Worm (Caenorhabditis elegans) whole organism, young adult: Measurements from ENCODE around the gene col-163.

ENCODE experiments used
- B0336.3 ChIP-seq: fragments of 200-800 bp; sonication (Bioruptor generic); IDR thresholded peaks from 2 replicates; pipeline ENCODE4 v1.3.6; 2022; ENCODE audit warnings: missing genetic modification characterization, missing compliant biosample characterization
- C06A6.2 ChIP-seq: fragments of 200-800 bp; sonication (Bioruptor generic); conservative IDR thresholded peaks from 2 replicates; pipeline ENCODE4 v1.3.6; 2022; ENCODE audit warnings: missing genetic modification characterization, missing compliant biosample characterization
- F10E7.11 ChIP-seq: sonication (generic microtip); optimal IDR thresholded peaks from 2 replicates; lab custom pipeline; 2017; ENCODE audit warnings: mild to moderate bottlenecking, missing genetic modification characterization, moderate library complexity, missing compliant biosample characterization
- F22D6.2 ChIP-seq: sonication (generic microtip); optimal IDR thresholded peaks from 2 replicates; lab custom pipeline; 2016; ENCODE audit warnings: mild to moderate bottlenecking, missing genetic modification characterization, missing compliant biosample characterization
- F33H1.4 ChIP-seq: fragments of 200-800 bp; sonication (Bioruptor generic); IDR thresholded peaks from 2 replicates; pipeline ENCODE4 v1.3.6; 2022; ENCODE audit warnings: missing genetic modification reagents, missing genetic modification characterization, missing compliant biosample characterization
- F52B5.7 ChIP-seq: sonication (generic microtip); optimal IDR thresholded peaks from 2 replicates; lab custom pipeline; 2016; ENCODE audit warnings: mild to moderate bottlenecking, missing genetic modification characterization, missing compliant biosample characterization
- F55B11.4 ChIP-seq: sonication (generic microtip); optimal IDR thresholded peaks from 2 replicates; lab custom pipeline; 2016; ENCODE audit warnings: missing compliant biosample characterization, missing genetic modification characterization, borderline replicate concordance; ENCODE audit not compliant: insufficient read depth
- F57C9.4 ChIP-seq: sonication (generic microtip); optimal IDR thresholded peaks from 2 replicates; lab custom pipeline; 2017; ENCODE audit warnings: mild to moderate bottlenecking, missing genetic modification characterization, missing compliant biosample characterization
- T07F8.4 ChIP-seq: sonication (generic microtip); optimal IDR thresholded peaks from 2 replicates; lab custom pipeline; 2016; ENCODE audit warnings: mild to moderate bottlenecking, missing genetic modification characterization, moderate library complexity, missing compliant biosample characterization
- Y56A3A.18 ChIP-seq: fragments of 200-800 bp; sonication (Bioruptor generic); IDR thresholded peaks from 2 replicates; pipeline ENCODE4 v1.3.6; 2022; ENCODE audit warnings: missing genetic modification reagents, missing genetic modification characterization, missing compliant biosample characterization
- Y95B8A.8 ChIP-seq: fragments of 200-800 bp; sonication (Bioruptor generic); IDR thresholded peaks from 2 replicates; pipeline ENCODE4 v1.3.6; 2022; ENCODE audit warnings: missing genetic modification reagents, missing genetic modification characterization, missing compliant biosample characterization
- ama-1 ChIP-seq, 3 experiments: fragments of 150-350 bp in 1 of 3; sonication (generic microtip) in 2 of 3; optimal IDR thresholded peaks; 2 replicates each; lab custom pipeline; 2014 to 2018; ENCODE audit warnings: missing biosample characterization in 2 of 3, missing genetic modification characterization in 2 of 3, missing genetic modification reagents in 2 of 3
- aptf-2 ChIP-seq: fragments of 200-800 bp; sonication (Bioruptor generic); conservative IDR thresholded peaks from 2 replicates; pipeline ENCODE4 v1.3.6; 2022; ENCODE audit warnings: missing genetic modification reagents, missing genetic modification characterization, missing compliant biosample characterization
- athp-1 ChIP-seq: sonication (generic microtip); optimal IDR thresholded peaks from 2 replicates; lab custom pipeline; 2017; ENCODE audit warnings: mild to moderate bottlenecking, missing genetic modification characterization, missing compliant biosample characterization
- attf-3 ChIP-seq: fragments of 200-800 bp; sonication (Bioruptor generic); conservative IDR thresholded peaks from 2 replicates; pipeline ENCODE4 v1.3.6; 2022; ENCODE audit warnings: missing genetic modification reagents, missing genetic modification characterization, missing compliant biosample characterization
- bed-1 ChIP-seq: fragments of 200-800 bp; sonication (Bioruptor generic); IDR thresholded peaks from 2 replicates; pipeline ENCODE4 v1.3.6; 2022; ENCODE audit warnings: missing genetic modification reagents, missing genetic modification characterization, missing compliant biosample characterization
- bed-2 ChIP-seq: fragments of 200-800 bp; sonication (Bioruptor generic); IDR thresholded peaks from 2 replicates; pipeline ENCODE4 v1.3.6; 2022; ENCODE audit warnings: missing genetic modification reagents, missing genetic modification characterization, missing compliant biosample characterization
- cebp-1 ChIP-seq, 2 experiments: fragments of 200-800 bp in 1 of 2; sonication (Bioruptor generic) in 1 of 2; sonication (generic microtip) in 1 of 2; IDR thresholded peaks in 1 of 2; optimal IDR thresholded peaks in 1 of 2; 2 replicates each; pipeline versions ENCODE4 v1.3.6 to Lab custom; 2017 to 2022; ENCODE audit warnings: missing compliant biosample characterization in 2 of 2, missing genetic modification characterization in 2 of 2, mild to moderate bottlenecking in 1 of 2, missing genetic modification reagents in 1 of 2, moderate library complexity in 1 of 2
- cebp-2 ChIP-seq: fragments of 200-800 bp; sonication (Bioruptor generic); IDR thresholded peaks from 2 replicates; pipeline ENCODE4 v1.3.6; 2022; ENCODE audit warnings: missing genetic modification characterization, missing compliant biosample characterization
- ceh-100 ChIP-seq: fragments of 200-800 bp; sonication (Bioruptor generic); IDR thresholded peaks from 2 replicates; pipeline ENCODE4 v1.3.6; 2022; ENCODE audit warnings: missing genetic modification reagents, missing genetic modification characterization, missing compliant biosample characterization
- ceh-27 ChIP-seq: fragments of 200-800 bp; sonication (Bioruptor generic); optimal IDR thresholded peaks from 2 replicates; lab custom pipeline; 2018; ENCODE audit warnings: mild to moderate bottlenecking, missing genetic modification characterization, moderate library complexity, missing compliant biosample characterization
- ceh-91 ChIP-seq: fragments of 200-800 bp; sonication (Bioruptor generic); IDR thresholded peaks from 2 replicates; pipeline ENCODE4 v1.3.6; 2022; ENCODE audit warnings: missing genetic modification reagents, missing genetic modification characterization, missing compliant biosample characterization
- die-1 ChIP-seq: sonication (generic microtip); optimal IDR thresholded peaks from 2 replicates; lab custom pipeline; 2016; ENCODE audit warnings: missing genotype, mild to moderate bottlenecking, missing genetic modification characterization, missing compliant biosample characterization
- efl-1 ChIP-seq: fragments of 150-350 bp; optimal IDR thresholded peaks from 2 replicates; lab custom pipeline; 2014; ENCODE audit warnings: missing biosample characterization, missing genetic modification reagents, missing genetic modification characterization
- egl-18 ChIP-seq: fragments of 200-800 bp; sonication (Bioruptor generic); IDR thresholded peaks from 2 replicates; pipeline ENCODE4 v1.3.6; 2022; ENCODE audit warnings: missing genetic modification reagents, missing genetic modification characterization, missing compliant biosample characterization
- lin-54 ChIP-seq: fragments of 200-800 bp; sonication (Bioruptor generic); optimal IDR thresholded peaks from 2 replicates; lab custom pipeline; 2018; ENCODE audit warnings: mild to moderate bottlenecking, missing genetic modification characterization, missing compliant biosample characterization
- lsy-27 ChIP-seq: sonication (generic microtip); optimal IDR thresholded peaks from 2 replicates; lab custom pipeline; 2017; ENCODE audit warnings: missing genetic modification characterization, mild to moderate bottlenecking, missing compliant biosample characterization, antibody characterized with exemption, missing genotype, borderline replicate concordance; ENCODE audit not compliant: insufficient read depth
- madf-3 ChIP-seq: fragments of 200-800 bp; sonication (Bioruptor generic); IDR thresholded peaks from 2 replicates; pipeline ENCODE4 v1.3.6; 2022; ENCODE audit warnings: missing genetic modification reagents, missing genetic modification characterization, missing compliant biosample characterization
- madf-6 ChIP-seq: fragments of 200-800 bp; sonication (Bioruptor generic); IDR thresholded peaks from 2 replicates; pipeline ENCODE4 v1.3.6; 2022; ENCODE audit warnings: missing genetic modification reagents, missing genetic modification characterization, missing compliant biosample characterization
- mes-4 ChIP-seq: sonication (generic microtip); optimal IDR thresholded peaks from 2 replicates; lab custom pipeline; 2016; ENCODE audit warnings: missing genotype, missing genetic modification characterization, missing compliant biosample characterization
- mxl-1 ChIP-seq: sonication (generic microtip); optimal IDR thresholded peaks from 2 replicates; lab custom pipeline; 2016; ENCODE audit warnings: missing genetic modification characterization, missing compliant biosample characterization
- nhr-80 ChIP-seq: sonication (generic microtip); optimal IDR thresholded peaks from 2 replicates; lab custom pipeline; 2016; ENCODE audit warnings: missing genetic modification characterization, missing compliant biosample characterization
- pha-4 ChIP-seq: fragments of 150-350 bp; sonication (generic microtip); optimal IDR thresholded peaks from 2 replicates; lab custom pipeline; 2014; ENCODE audit warnings: missing biosample characterization, missing genetic modification reagents, missing genetic modification characterization
- rcor-1 ChIP-seq: fragments of 200-800 bp; sonication (Bioruptor generic); IDR thresholded peaks from 2 replicates; pipeline ENCODE4 v1.3.6; 2022; ENCODE audit warnings: missing genetic modification reagents, missing genetic modification characterization, missing compliant biosample characterization
- rpc-1 ChIP-seq, 2 experiments: fragments of 150-350 bp in 1 of 2; sonication (generic microtip) in 1 of 2; optimal IDR thresholded peaks; 2 replicates each; lab custom pipeline; 2014 to 2018; ENCODE audit warnings: missing biosample characterization in 1 of 2, missing genetic modification characterization in 1 of 2, missing genetic modification reagents in 1 of 2, missing genotype in 1 of 2
- snpc-1.1 ChIP-seq: sonication (generic microtip); optimal IDR thresholded peaks from 2 replicates; lab custom pipeline; 2017; ENCODE audit warnings: missing genetic modification characterization, mild to moderate bottlenecking, missing compliant biosample characterization, antibody characterized with exemption, moderate library complexity, missing genotype, missing genetic modification reagents; ENCODE audit not compliant: insufficient read depth
- snpc-4 ChIP-seq, 5 experiments: fragments of 150-350 bp in 1 of 5; sonication (generic microtip) in 4 of 5; optimal IDR thresholded peaks; 2 replicates each; lab custom pipeline; 2014 to 2018; ENCODE audit warnings: missing genetic modification characterization in 5 of 5, missing biosample characterization in 3 of 5, antibody characterized with exemption in 2 of 5, mild to moderate bottlenecking in 2 of 5, missing compliant biosample characterization in 2 of 5, missing genotype in 2 of 5, moderate library complexity in 2 of 5, missing genetic modification reagents in 1 of 5
- unc-62 ChIP-seq: fragments of 150-350 bp; optimal IDR thresholded peaks from 2 replicates; lab custom pipeline; 2014; ENCODE audit warnings: missing biosample characterization, missing genetic modification reagents, missing genetic modification characterization
- zim-3 ChIP-seq: sonication (generic microtip); optimal IDR thresholded peaks from 2 replicates; lab custom pipeline; 2017; ENCODE audit warnings: mild to moderate bottlenecking, missing genetic modification characterization, moderate library complexity, missing compliant biosample characterization
- ztf-26 ChIP-seq: sonication (generic microtip); optimal IDR thresholded peaks from 2 replicates; lab custom pipeline; 2017; ENCODE audit warnings: missing genetic modification characterization, missing compliant biosample characterization
- ztf-6 ChIP-seq: fragments of 200-800 bp; sonication (Bioruptor generic); IDR thresholded peaks from 2 replicates; pipeline ENCODE4 v1.3.6; 2022; ENCODE audit warnings: missing genetic modification reagents, missing genetic modification characterization, missing compliant biosample characterization

The col-163 gene

DNA sequence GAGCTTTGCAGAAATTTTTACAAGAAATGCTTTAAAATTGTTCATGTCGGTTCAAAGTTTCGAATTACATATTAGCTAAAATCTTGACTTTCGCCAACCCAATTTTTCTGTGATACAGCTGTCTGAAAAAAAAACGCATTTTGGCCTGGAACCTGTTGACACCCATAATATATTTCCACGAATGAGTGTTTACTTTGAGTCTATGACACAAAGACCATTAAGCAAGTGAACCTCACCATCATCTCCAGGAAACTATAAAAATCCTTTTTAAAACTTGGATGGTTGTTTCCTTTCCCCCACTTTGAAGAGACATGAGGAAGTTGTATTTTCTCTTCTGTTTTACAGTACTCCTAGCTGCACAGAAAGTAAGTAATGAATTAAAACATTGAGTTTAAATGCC, 25.6 kb upstream of the col-163 start, which contains the start of gene clec-263:
TSS of gene clec-263 (plus strand) at position 301 of the 400 bp plus-strand sequence.
- no peak for TF ChIP-seq Y56A3A.18 (GFP tag; lab: Robert Waterston, UW)
- no peak for TF ChIP-seq rcor-1 (GFP tag; lab: Robert Waterston, UW)
- no peak for TF ChIP-seq ztf-26 (tag; lab: Kevin White, UChicago)
- TF ChIP-seq rpc-1 (optimal IDR thresholded peaks at IDR 0.05; lab: Kevin White, UChicago) = no peak
- no peak for TF ChIP-seq rpc-1 (tag; optimal IDR thresholded peaks at IDR 0.05; lab: Kevin White, UChicago)
- TF ChIP-seq cebp-1 (GFP tag; IDR thresholded peaks at IDR 0.05; lab: Robert Waterston, UW) = no peak
- no peak for TF ChIP-seq cebp-1 (tag; optimal IDR thresholded peaks at IDR 0.05; lab: Kevin White, UChicago)
- TF ChIP-seq B0336.3 (GFP tag; lab: Robert Waterston, UW) = no peak
- no peak for TF ChIP-seq F52B5.7 (tag; lab: Kevin White, UChicago)
- TF ChIP-seq aptf-2 (GFP tag; lab: Robert Waterston, UW) = no peak
- TF ChIP-seq madf-6 (GFP tag; lab: Robert Waterston, UW) = no peak

DNA sequence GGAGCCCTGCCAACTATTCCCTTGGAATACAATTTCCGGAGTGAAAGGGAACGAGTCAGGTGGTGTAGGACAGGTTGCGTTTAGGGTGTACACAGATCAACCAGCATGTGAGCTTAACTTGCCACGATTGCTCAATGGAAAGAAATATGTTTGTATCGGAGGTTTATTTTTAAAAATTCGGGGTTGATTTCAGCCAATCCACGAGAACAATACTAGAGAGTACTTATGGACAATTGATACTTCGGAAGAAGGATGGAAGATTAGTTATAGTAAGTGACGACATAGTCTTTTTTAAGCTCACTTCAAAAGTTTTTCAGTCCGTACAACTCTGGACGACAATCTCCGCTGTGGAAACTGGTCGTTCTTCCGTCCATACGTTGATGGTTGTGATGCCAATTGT, 25.0 kb upstream of the col-163 start:
- TF ChIP-seq rpc-1 (optimal IDR thresholded peaks at IDR 0.05; lab: Kevin White, UChicago) (no peak), rpc-1 (tag; optimal IDR thresholded peaks at IDR 0.05; lab: Kevin White, UChicago) (no peak), ceh-100 (no peak), ama-1 (optimal IDR thresholded peaks at IDR 0.05; lab: Kevin White, UChicago) (no peak), ama-1 (GFP tag; optimal IDR thresholded peaks at IDR 0.05; lab: Kevin White, UChicago) (no peak)

DNA sequence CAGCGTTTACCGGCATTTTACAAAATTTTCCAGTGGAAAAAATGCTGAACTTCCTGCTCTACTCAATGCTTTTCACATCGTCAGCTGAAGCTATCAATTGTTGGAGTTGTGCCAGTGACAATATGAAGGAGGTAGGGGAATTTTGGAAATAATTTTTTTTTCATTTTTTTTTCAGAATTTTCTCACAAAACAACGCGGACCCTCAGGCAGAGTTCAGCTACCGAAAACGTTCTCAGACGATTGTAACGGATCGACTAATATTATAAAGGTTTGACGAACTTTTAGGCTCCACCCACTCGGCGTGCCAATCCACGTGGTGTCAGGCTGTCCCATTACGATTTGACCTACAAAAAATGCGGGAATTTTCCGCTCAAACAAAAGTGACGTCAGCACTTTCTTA, 20.4 kb upstream of the col-163 start, which contains the start of gene F26F2.8:
TSS of gene F26F2.8 (plus strand) at position 13 of the 400 bp plus-strand sequence.
- TF ChIP-seq unc-62 (GFP tag; lab: Kevin White, UChicago) = no peak
- no peak for TF ChIP-seq mxl-1 (tag; lab: Kevin White, UChicago)
- no peak for TF ChIP-seq attf-3 (GFP tag; lab: Robert Waterston, UW)
- no peak for TF ChIP-seq efl-1
- TF ChIP-seq Y95B8A.8 (GFP tag; lab: Robert Waterston, UW) = no peak
- TF ChIP-seq die-1 = no peak
- no peak for TF ChIP-seq T07F8.4 (tag; lab: Kevin White, UChicago)
- TF ChIP-seq ceh-27 (GFP tag; lab: Kevin White, UChicago) = no peak
- TF ChIP-seq lin-54 (GFP tag; lab: Kevin White, UChicago) = no peak
- no peak for TF ChIP-seq F55B11.4
- TF ChIP-seq F52B5.7 (tag; lab: Kevin White, UChicago) = no peak
- TF ChIP-seq egl-18 = no peak
- TF ChIP-seq lsy-27 (tag; lab: Kevin White, UChicago) = no peak
- TF ChIP-seq, all 124 proteins: peak for 0

DNA sequence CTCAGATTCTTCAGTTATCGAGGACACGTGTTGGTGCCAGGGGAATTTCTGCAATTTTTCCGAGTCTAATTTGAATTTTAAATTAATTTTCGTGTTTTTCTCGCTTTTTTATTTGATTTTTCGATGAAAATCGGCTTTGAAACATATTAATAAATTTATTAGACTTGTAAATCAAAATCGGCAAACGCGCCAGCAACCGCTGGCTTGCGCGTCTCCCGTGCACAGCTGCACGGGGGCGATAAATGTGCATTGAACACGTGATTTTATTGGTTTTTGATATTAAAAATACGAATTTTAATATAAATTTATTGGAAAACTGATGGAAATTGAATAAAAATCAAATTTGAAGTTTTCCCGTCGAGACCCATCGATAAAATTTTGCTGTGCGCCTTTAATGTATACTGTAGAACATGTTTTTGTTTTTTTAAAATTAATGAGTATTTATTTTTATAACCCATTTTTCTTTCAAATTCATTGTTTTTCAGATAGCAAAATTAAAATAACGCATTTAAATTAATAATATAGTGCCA, 19.3 kb upstream of the col-163 start, which contains the start of gene F26F2.7:
TSS of gene F26F2.7 (plus strand) at position 480 of the 530 bp plus-strand sequence.
- TF ChIP-seq F57C9.4 (tag; lab: Kevin White, UChicago) (peak; percentile 32), ceh-91 (peak; percentile 87), Y95B8A.8 (GFP tag; lab: Robert Waterston, UW) (peak; percentile 82; the same call in 1 of the 2 replicates), madf-3 (GFP tag; lab: Robert Waterston, UW) (peak; percentile 83), ceh-100 (no peak), pha-4 (tag; lab: Kevin White, UChicago) (peak; percentile 48), F33H1.4 (GFP tag; lab: Robert Waterston, UW) (peak; percentile 95), snpc-1.1 (tag; lab: Kevin White, UChicago) (peak; percentile 41), zim-3 (no peak), snpc-4 (GFP tag; optimal IDR thresholded peaks at IDR 0.05; lab: Kevin White, UChicago) (no peak), snpc-4 (tag; optimal IDR thresholded peaks at IDR 0.05; lab: Kevin White, UChicago) (peak in 3 of 4 experiments; percentile 26 to 85 (median 79)), F22D6.2 (tag; lab: Kevin White, UChicago) (peak; percentile 28), mes-4 (tag; lab: Kevin White, UChicago) (no peak), bed-2 (GFP tag; lab: Robert Waterston, UW) (no peak), ztf-6 (no peak), F10E7.11 (peak; percentile 30), C06A6.2 (GFP tag; lab: Robert Waterston, UW) (peak; percentile 64), die-1 (no peak), bed-1 (no peak), nhr-80 (peak; percentile 80), cebp-2 (GFP tag; lab: Robert Waterston, UW) (no peak), athp-1 (peak; percentile 85)
